Fruit fly (Drosophila melanogaster): ENCODE measurements around the gene Argk1.

The Argk1 gene

dm6 chr3L:9032871-9033270 lies 33.0 kb downstream of the Argk1 start (continued):
- no peak for TF ChIP-seq Sox102F (GFP tag; optimal IDR thresholded peaks at IDR 0.05)
- TF ChIP-seq CG11294 (GFP tag; IDR thresholded peaks at IDR 0.05) = no peak
- TF ChIP-seq Lpt (GFP tag; optimal IDR thresholded peaks at IDR 0.05) = no peak
- TF ChIP-seq dsx (GFP tag; optimal IDR thresholded peaks at IDR 0.05; ENCODE audit: poor library complexity, severe bottlenecking) = no peak
- no peak for TF ChIP-seq CG7368 (GFP tag; optimal IDR thresholded peaks at IDR 0.05)
- TF ChIP-seq Sox14 (GFP tag; optimal IDR thresholded peaks at IDR 0.05) = no peak
- no peak for TF ChIP-seq CG10669 (GFP tag; optimal IDR thresholded peaks at IDR 0.05)
- no peak for TF ChIP-seq CG8319 (GFP tag; optimal IDR thresholded peaks at IDR 0.05)
- TF ChIP-seq CG10631 (GFP tag; optimal IDR thresholded peaks at IDR 0.05) = no peak
- TF ChIP-seq CG3919 (GFP tag; optimal IDR thresholded peaks at IDR 0.05) = no peak
- TF ChIP-seq lz (GFP tag; optimal IDR thresholded peaks at IDR 0.05) = no peak
- no peak for TF ChIP-seq salr (GFP tag; optimal IDR thresholded peaks at IDR 0.05)
- no peak for TF ChIP-seq CG34406 (GFP tag; optimal IDR thresholded peaks at IDR 0.05)

- TF ChIP-seq svp (GFP tag) (peak; percentile 3), OdsH (GFP tag; optimal IDR thresholded peaks at IDR 0.05) (no peak)
Observed at dm6 chr3L:9029183-9029789, 36.5 kb downstream of the Argk1 start.

dm6 chr3L:9028057-9028456 lies 37.8 kb downstream of the Argk1 start:
- TF ChIP-seq Eip78C (GFP tag) = peak; percentile 72
- TF ChIP-seq spab (GFP tag; optimal IDR thresholded peaks at IDR 0.05) = no peak
- peak; percentile 26 for TF ChIP-seq Hr39 (GFP tag; optimal IDR thresholded peaks at IDR 0.05)
- peak; percentile 15 for TF ChIP-seq achi (GFP tag; optimal IDR thresholded peaks at IDR 0.05)
- TF ChIP-seq CG8119 (GFP tag; IDR thresholded peaks at IDR 0.05) = no peak
- TF ChIP-seq CG32006 (GFP tag; optimal IDR thresholded peaks at IDR 0.05) = peak; percentile 11
- TF ChIP-seq CG10669 (GFP tag; optimal IDR thresholded peaks at IDR 0.05) = no peak
- no peak for TF ChIP-seq CG6163 (GFP tag; IDR thresholded peaks at IDR 0.05)
- no peak for TF ChIP-seq Gug (GFP tag; IDR thresholded peaks at IDR 0.05)
- peak; percentile 4 for TF ChIP-seq pdm3 (GFP tag; optimal IDR thresholded peaks at IDR 0.05)
- peak in 1 of 2 experiments; percentile 32 for TF ChIP-seq ss (GFP tag; optimal IDR thresholded peaks at IDR 0.05)
- peak; percentile 6 for TF ChIP-seq CG31627 (GFP tag; optimal IDR thresholded peaks at IDR 0.05)

dm6 chr3L:9027122-9027696 lies 38.6 kb downstream of the Argk1 start:
- TF ChIP-seq CG32006 (GFP tag; optimal IDR thresholded peaks at IDR 0.05) (no peak), cyc (GFP tag; optimal IDR thresholded peaks at IDR 0.05) (no peak), fkh (GFP tag; optimal IDR thresholded peaks at IDR 0.05) (peak; percentile 40), esn (GFP tag; optimal IDR thresholded peaks at IDR 0.05) (no peak)

dm6 chr3L:9026568-9026967 lies 39.3 kb downstream of the Argk1 start:
- peak; percentile 7 for TF ChIP-seq esn (GFP tag; optimal IDR thresholded peaks at IDR 0.05)
- TF ChIP-seq svp (GFP tag) = peak; percentile 46
- no peak for TF ChIP-seq CG6808 (GFP tag; optimal IDR thresholded peaks at IDR 0.05)
- TF ChIP-seq Eip78C (GFP tag) = peak; percentile 28
- no peak for TF ChIP-seq Hr4 (GFP tag; optimal IDR thresholded peaks at IDR 0.05)
- TF ChIP-seq fkh (GFP tag; optimal IDR thresholded peaks at IDR 0.05) = no peak
- no peak for TF ChIP-seq topi (GFP tag; optimal IDR thresholded peaks at IDR 0.05)
- no peak for TF ChIP-seq Met (GFP tag; optimal IDR thresholded peaks at IDR 0.05)
- no peak for TF ChIP-seq CG6163 (GFP tag; IDR thresholded peaks at IDR 0.05)
- peak; percentile 10 for TF ChIP-seq Sox102F (GFP tag; optimal IDR thresholded peaks at IDR 0.05)
- TF ChIP-seq CG31627 (GFP tag; optimal IDR thresholded peaks at IDR 0.05) = no peak
- TF ChIP-seq CG7368 (GFP tag; optimal IDR thresholded peaks at IDR 0.05) = no peak
- no peak for TF ChIP-seq fd59A (GFP tag; optimal IDR thresholded peaks at IDR 0.05)
- no peak for TF ChIP-seq pdm3 (GFP tag; optimal IDR thresholded peaks at IDR 0.05)

Measured in whole organism, prepupa.